Worm (Caenorhabditis elegans) whole organism, mixed stage, embryonic: Measurements from ENCODE around the gene hmgr-1.

Experiments used
- M03D4.4 ChIP-seq: sonication (generic microtip); optimal IDR thresholded peaks from 2 replicates; lab custom pipeline; 2017; ENCODE audit warnings: mild to moderate bottlenecking, missing genetic modification characterization, missing compliant biosample characterization
- ces-1 ChIP-seq: fragments of 150-350 bp; optimal IDR thresholded peaks from 2 replicates; lab custom pipeline; 2014; ENCODE audit warnings: missing biosample characterization, missing genetic modification reagents, missing genetic modification characterization
- elt-3 ChIP-seq: fragments of 150-350 bp; optimal IDR thresholded peaks from 2 replicates; lab custom pipeline; 2014; ENCODE audit warnings: missing biosample characterization, missing genetic modification characterization
- flh-1 ChIP-seq: fragments of 200-800 bp; sonication (Bioruptor generic); optimal IDR thresholded peaks from 2 replicates; lab custom pipeline; 2018; ENCODE audit warnings: mild to moderate bottlenecking, missing genetic modification characterization, moderate library complexity, missing compliant biosample characterization
- lin-13 ChIP-seq: fragments of 150-350 bp; optimal IDR thresholded peaks from 2 replicates; lab custom pipeline; 2014; ENCODE audit warnings: missing biosample characterization, missing genetic modification characterization
- mab-5 ChIP-seq: fragments of 150-350 bp; optimal IDR thresholded peaks from 2 replicates; lab custom pipeline; 2014; ENCODE audit warnings: missing biosample characterization, missing genetic modification characterization
- nhr-237 ChIP-seq: fragments of 150-350 bp; optimal IDR thresholded peaks from 2 replicates; lab custom pipeline; 2014; ENCODE audit warnings: missing biosample characterization, missing genetic modification characterization
- snpc-4 ChIP-seq: fragments of 150-350 bp; optimal IDR thresholded peaks from 2 replicates; lab custom pipeline; 2014; ENCODE audit warnings: missing biosample characterization, missing genetic modification characterization
- unc-39 ChIP-seq: fragments of 150-350 bp; optimal IDR thresholded peaks from 2 replicates; lab custom pipeline; 2014; ENCODE audit warnings: missing biosample characterization, missing genetic modification characterization
- unc-62 ChIP-seq: fragments of 150-350 bp; optimal IDR thresholded peaks from 2 replicates; lab custom pipeline; 2014; ENCODE audit warnings: missing biosample characterization, missing genetic modification reagents, missing genetic modification characterization
- ztf-11 ChIP-seq: fragments of 150-350 bp; optimal IDR thresholded peaks from 2 replicates; lab custom pipeline; 2014; ENCODE audit warnings: missing biosample characterization, missing genetic modification characterization

ce11 chrIII:7314473-7314872 lies 44.8 kb upstream of the hmgr-1 start:
- no peak for TF ChIP-seq lin-13
- no peak for TF ChIP-seq unc-62 (GFP tag; lab: Kevin White, UChicago)
- no peak for TF ChIP-seq elt-3 (tag; lab: Kevin White, UChicago)
- no peak for TF ChIP-seq ztf-11 (tag; lab: Kevin White, UChicago)
- no peak for TF ChIP-seq M03D4.4 (tag; lab: Kevin White, UChicago)
- no peak for TF ChIP-seq flh-1 (GFP tag; lab: Kevin White, UChicago)
- TF ChIP-seq unc-39 (tag; lab: Kevin White, UChicago): no peak
- no peak for TF ChIP-seq ces-1 (GFP tag; lab: Kevin White, UChicago)
- no peak for TF ChIP-seq nhr-237
- TF ChIP-seq snpc-4 (tag; lab: Kevin White, UChicago): no peak
- no peak for TF ChIP-seq mab-5 (tag; lab: Kevin White, UChicago)
